Worm (Caenorhabditis elegans): ENCODE measurements around the gene idpp-13.

The idpp-13 gene

ce11 chrIII:937961-938360 lies 21.2 kb upstream of the idpp-13 start, which contains the start of gene fbxa-56:
Gene fbxa-56 (minus strand): TSS chrIII:938061.
- TF ChIP-seq tbx-8 (GFP tag; optimal IDR thresholded peaks at IDR 0.05), result no peak
- no peak for TF ChIP-seq nhr-12 (tag; optimal IDR thresholded peaks at IDR 0.05)
- TF ChIP-seq M03D4.4 (tag; optimal IDR thresholded peaks at IDR 0.05), result no peak
- TF ChIP-seq nhr-28 (tag; optimal IDR thresholded peaks at IDR 0.05), result no peak
- TF ChIP-seq lin-32 (GFP tag; optimal IDR thresholded peaks at IDR 0.05), result no peak
- TF ChIP-seq ceh-83 (GFP tag; optimal IDR thresholded peaks at IDR 0.05), result no peak
- no peak for TF ChIP-seq elt-3 (tag; optimal IDR thresholded peaks at IDR 0.05)

DNA sequence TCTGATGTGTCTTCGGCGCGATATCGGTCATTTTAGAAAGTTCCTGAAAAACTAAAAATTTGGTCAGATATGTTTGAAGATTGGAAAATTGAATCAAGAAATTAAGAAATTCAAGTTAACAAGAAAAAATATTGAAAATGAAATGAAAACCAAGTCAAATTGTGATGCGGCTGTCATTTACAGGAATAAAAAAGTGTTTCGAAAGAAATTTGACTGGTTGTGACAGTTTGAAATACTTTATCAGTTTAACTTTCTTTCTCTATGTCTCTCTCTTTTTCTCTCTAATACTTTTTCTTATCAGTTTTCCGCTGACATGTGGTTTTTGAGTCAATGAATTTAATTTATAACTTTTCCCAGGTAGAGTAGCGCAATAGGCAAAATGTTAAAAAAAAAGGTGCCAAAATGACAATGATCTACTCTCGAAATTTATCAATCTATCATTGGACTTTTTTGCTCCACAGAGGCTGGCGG lies 19.3 kb upstream of the idpp-13 start, which contains the start of gene fbxa-55:
TSS of gene fbxa-55 (minus strand) at position 51 of the 471 bp plus-strand sequence.
- TF ChIP-seq blmp-1 (tag; optimal IDR thresholded peaks at IDR 0.05), result no peak

ce11 chrIII:931405-931804 lies 14.6 kb upstream of the idpp-13 start:
- TF ChIP-seq ceh-43 (GFP tag; optimal IDR thresholded peaks at IDR 0.05) (peak; percentile 50), ceh-83 (GFP tag; optimal IDR thresholded peaks at IDR 0.05) (peak; percentile 75), sem-2 (GFP tag; optimal IDR thresholded peaks at IDR 0.05) (peak; percentile 44), tbx-8 (GFP tag; optimal IDR thresholded peaks at IDR 0.05) (peak; percentile 88), unc-120 (tag; optimal IDR thresholded peaks at IDR 0.05; ENCODE audit: poor library complexity, severe bottlenecking) (peak; percentile 49), cnd-1 (tag; optimal IDR thresholded peaks at IDR 0.05) (peak; percentile 49), M03D4.4 (tag; optimal IDR thresholded peaks at IDR 0.05) (peak; percentile 91), mls-2 (tag; optimal IDR thresholded peaks at IDR 0.05) (peak; percentile 95), bed-3 (GFP tag; optimal IDR thresholded peaks at IDR 0.05) (peak; percentile 72), sptf-1 (tag; optimal IDR thresholded peaks at IDR 0.05) (peak; percentile 96), lin-32 (GFP tag; optimal IDR thresholded peaks at IDR 0.05) (peak; percentile 85)

ce11 chrIII:926216-926615 lies 9.4 kb upstream of the idpp-13 start, which contains the start of gene pef-1:
Gene pef-1 (minus strand): TSS chrIII:926316.
- no peak for TF ChIP-seq sem-2 (GFP tag; optimal IDR thresholded peaks at IDR 0.05)
- TF ChIP-seq drap-1 (GFP tag; optimal IDR thresholded peaks at IDR 0.05), result no peak
- TF ChIP-seq nhr-28 (tag; optimal IDR thresholded peaks at IDR 0.05), result no peak
- TF ChIP-seq nhr-12 (tag; optimal IDR thresholded peaks at IDR 0.05), result no peak
- TF ChIP-seq M03D4.4 (tag; optimal IDR thresholded peaks at IDR 0.05), result no peak
- TF ChIP-seq hlh-1 (tag; optimal IDR thresholded peaks at IDR 0.05), result no peak
- no peak for TF ChIP-seq mep-1 (tag; optimal IDR thresholded peaks at IDR 0.05)
- no peak for TF ChIP-seq flh-1 (GFP tag; optimal IDR thresholded peaks at IDR 0.05)
- no peak for TF ChIP-seq cnd-1 (tag; optimal IDR thresholded peaks at IDR 0.05)
- TF ChIP-seq tbx-8 (GFP tag; optimal IDR thresholded peaks at IDR 0.05), result no peak
- no peak for TF ChIP-seq bed-3 (GFP tag; optimal IDR thresholded peaks at IDR 0.05)
- TF ChIP-seq ceh-83 (GFP tag; optimal IDR thresholded peaks at IDR 0.05), result no peak

DNA sequence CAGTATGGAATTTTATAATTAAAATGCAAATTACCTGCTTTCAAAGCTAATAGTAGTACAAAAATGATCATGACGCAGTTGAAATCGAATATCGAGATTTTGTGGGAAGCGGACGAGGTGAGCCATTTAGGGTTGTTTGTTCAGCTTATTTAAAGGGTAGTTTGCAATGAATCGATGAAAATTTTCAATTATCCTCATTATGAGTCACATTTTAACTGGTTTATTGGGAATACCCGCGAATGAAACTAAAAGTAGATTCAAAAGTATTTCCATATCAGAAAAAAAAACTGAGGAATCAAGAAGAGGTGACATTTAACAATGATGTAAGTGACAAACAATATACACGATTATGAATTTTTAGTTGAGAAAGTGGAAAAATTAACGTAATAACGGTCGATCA lies 2.5 kb upstream of the idpp-13 start, which contains the start of gene F23H11.7:
TSS of gene F23H11.7 (minus strand) at position 101 of the 400 bp plus-strand sequence.
- TF ChIP-seq unc-120 (tag; optimal IDR thresholded peaks at IDR 0.05; ENCODE audit: poor library complexity, severe bottlenecking) (no peak), elt-1 (tag; optimal IDR thresholded peaks at IDR 0.05; ENCODE audit: borderline replicate concordance, insufficient read depth) (no peak), nhr-76 (tag; optimal IDR thresholded peaks at IDR 0.05) (no peak), drap-1 (GFP tag; optimal IDR thresholded peaks at IDR 0.05) (no peak), sem-2 (GFP tag; optimal IDR thresholded peaks at IDR 0.05) (no peak), lin-32 (GFP tag; optimal IDR thresholded peaks at IDR 0.05) (no peak)

DNA sequence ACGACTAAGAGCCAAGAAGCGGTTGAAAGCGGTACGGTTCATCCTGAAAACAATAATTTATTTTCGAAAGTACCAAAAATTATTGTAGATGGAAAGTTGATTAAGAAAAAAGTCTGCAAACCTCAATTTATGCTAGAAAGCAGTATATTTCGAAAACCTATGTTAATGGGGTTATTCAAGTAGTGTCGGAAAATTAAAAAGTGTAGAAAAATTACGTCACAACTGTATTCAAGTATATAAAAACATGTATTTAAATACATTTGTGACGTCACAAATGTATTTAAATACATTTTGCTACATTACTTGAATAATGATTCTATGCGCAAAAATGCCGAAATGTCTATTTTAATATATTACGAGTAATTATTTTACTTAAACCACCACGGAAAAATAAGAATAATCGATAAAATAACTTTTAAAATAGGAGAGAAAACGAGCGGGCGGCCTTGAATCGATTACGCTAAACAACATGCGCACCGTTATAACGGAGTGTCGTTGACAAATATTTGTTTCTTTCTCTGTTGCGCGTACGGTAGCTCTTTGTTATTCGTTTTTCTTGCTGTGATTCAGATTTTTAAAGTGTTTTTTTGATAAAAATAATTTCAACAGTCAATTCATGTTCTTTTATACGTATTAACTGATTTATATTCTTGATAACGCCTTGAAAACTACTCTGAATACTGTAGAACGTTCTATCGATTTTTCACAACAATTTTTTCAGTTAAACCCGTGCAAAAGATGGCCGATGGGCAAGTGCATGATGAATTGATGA lies 6.1 kb downstream of the idpp-13 start, which contains the start of the genes F23H11.5 and bra-2:
TSS of gene F23H11.5 (minus strand) at position 51 of the 772 bp plus-strand sequence.
TSS of gene bra-2 (plus strand) at position 722 of the 772 bp plus-strand sequence.
- TF ChIP-seq unc-39 (tag; optimal IDR thresholded peaks at IDR 0.05) (no peak), lin-13 (tag; optimal IDR thresholded peaks at IDR 0.05) (no peak), ces-1 (GFP tag; optimal IDR thresholded peaks at IDR 0.05) (peak; percentile 28), sptf-1 (tag; optimal IDR thresholded peaks at IDR 0.05) (no peak), zip-8 (tag; optimal IDR thresholded peaks at IDR 0.05) (peak; percentile 92), sem-2 (GFP tag; optimal IDR thresholded peaks at IDR 0.05) (no peak), snpc-4 (tag; optimal IDR thresholded peaks at IDR 0.05) (no peak), nhr-12 (tag; optimal IDR thresholded peaks at IDR 0.05) (no peak), ceh-83 (GFP tag; optimal IDR thresholded peaks at IDR 0.05) (no peak), pha-4 (tag; optimal IDR thresholded peaks at IDR 0.05) (peak; percentile 22), nhr-2 (tag; optimal IDR thresholded peaks at IDR 0.05) (no peak), nhr-237 (tag; optimal IDR thresholded peaks at IDR 0.05) (no peak), blmp-1 (tag; optimal IDR thresholded peaks at IDR 0.05) (no peak), mep-1 (tag; optimal IDR thresholded peaks at IDR 0.05) (no peak), mls-2 (tag; optimal IDR thresholded peaks at IDR 0.05) (no peak), bed-3 (GFP tag; optimal IDR thresholded peaks at IDR 0.05) (no peak), unc-120 (tag; optimal IDR thresholded peaks at IDR 0.05; ENCODE audit: poor library complexity, severe bottlenecking) (no peak), tbx-8 (GFP tag; optimal IDR thresholded peaks at IDR 0.05) (no peak), M03D4.4 (tag; optimal IDR thresholded peaks at IDR 0.05) (no peak), lsy-2 (tag; optimal IDR thresholded peaks at IDR 0.05) (peak; percentile 80), elt-1 (tag; optimal IDR thresholded peaks at IDR 0.05; ENCODE audit: borderline replicate concordance, insufficient read depth) (peak; percentile 26), hlh-1 (tag; optimal IDR thresholded peaks at IDR 0.05) (no peak), drap-1 (GFP tag; optimal IDR thresholded peaks at IDR 0.05) (no peak), ceh-39 (tag; optimal IDR thresholded peaks at IDR 0.05) (peak; percentile 6), ceh-43 (GFP tag; optimal IDR thresholded peaks at IDR 0.05) (no peak), elt-3 (tag; optimal IDR thresholded peaks at IDR 0.05) (no peak), flh-1 (GFP tag; optimal IDR thresholded peaks at IDR 0.05) (no peak), cnd-1 (tag; optimal IDR thresholded peaks at IDR 0.05) (no peak), nhr-28 (tag; optimal IDR thresholded peaks at IDR 0.05) (no peak), mab-5 (tag; optimal IDR thresholded peaks at IDR 0.05) (no peak), ztf-11 (tag; optimal IDR thresholded peaks at IDR 0.05) (no peak), lin-32 (GFP tag; optimal IDR thresholded peaks at IDR 0.05) (no peak)
